Worm (Caenorhabditis elegans): ENCODE results near the gene F28A10.13.

F28A10.13 gene

ce11 chrII:868240-868864, 19.7 kb downstream of the F28A10.13 start, which contains the start of gene fbxc-51:
Gene fbxc-51 (plus strand): TSS chrII:868814.
- no peak for TF ChIP-seq nhr-12 (tag; optimal IDR thresholded peaks at IDR 0.05)
- TF ChIP-seq lin-11 (tag; optimal IDR thresholded peaks at IDR 0.05): no peak
- TF ChIP-seq lin-39 (tag; optimal IDR thresholded peaks at IDR 0.05): no peak
- no peak for TF ChIP-seq egl-27 (tag; optimal IDR thresholded peaks at IDR 0.05)
- no peak for TF ChIP-seq unc-62 (GFP tag; optimal IDR thresholded peaks at IDR 0.05)
- no peak for TF ChIP-seq ceh-82 (tag; optimal IDR thresholded peaks at IDR 0.05)
- TF ChIP-seq zag-1 (tag; optimal IDR thresholded peaks at IDR 0.05): no peak
- no peak for TF ChIP-seq nhr-6 (tag; optimal IDR thresholded peaks at IDR 0.05)
- no peak for TF ChIP-seq fos-1 (tag; optimal IDR thresholded peaks at IDR 0.05)
- no peak for TF ChIP-seq snpc-4 (tag; optimal IDR thresholded peaks at IDR 0.05)
- no peak for TF ChIP-seq nhr-11 (tag; optimal IDR thresholded peaks at IDR 0.05)
- no peak for TF ChIP-seq skn-1 (tag; optimal IDR thresholded peaks at IDR 0.05)
- TF ChIP-seq C34F6.9 (tag; optimal IDR thresholded peaks at IDR 0.05): no peak
- no peak for TF ChIP-seq nhr-25 (tag; optimal IDR thresholded peaks at IDR 0.05)
- TF ChIP-seq ama-1 (optimal IDR thresholded peaks at IDR 0.05): no peak
- TF ChIP-seq R02D3.7 (tag; optimal IDR thresholded peaks at IDR 0.05): no peak
- TF ChIP-seq ZK546.5 (tag; optimal IDR thresholded peaks at IDR 0.05): no peak
- TF ChIP-seq ceh-16 (tag; optimal IDR thresholded peaks at IDR 0.05): no peak
- no peak for TF ChIP-seq mbf-1 (tag; optimal IDR thresholded peaks at IDR 0.05)

- no peak for TF ChIP-seq ztf-11 (tag; optimal IDR thresholded peaks at IDR 0.05)
- TF ChIP-seq skn-1 (tag; optimal IDR thresholded peaks at IDR 0.05): no peak
- no peak for TF ChIP-seq egl-27 (tag; optimal IDR thresholded peaks at IDR 0.05)
- TF ChIP-seq aly-2 (tag; optimal IDR thresholded peaks at IDR 0.05): no peak
- no peak for TF ChIP-seq alr-1 (tag; optimal IDR thresholded peaks at IDR 0.05)
- no peak for TF ChIP-seq sem-4 (tag; optimal IDR thresholded peaks at IDR 0.05)
- TF ChIP-seq sma-3 (GFP tag; optimal IDR thresholded peaks at IDR 0.05): no peak
- no peak for TF ChIP-seq mab-5 (tag; optimal IDR thresholded peaks at IDR 0.05)
- no peak for TF ChIP-seq Y55F3AM.14 (GFP tag; optimal IDR thresholded peaks at IDR 0.05)
- TF ChIP-seq sma-9 (GFP tag; optimal IDR thresholded peaks at IDR 0.05): no peak
- no peak for TF ChIP-seq sma-9 (tag; optimal IDR thresholded peaks at IDR 0.05)
- no peak for TF ChIP-seq ama-1 (optimal IDR thresholded peaks at IDR 0.05)
- no peak for TF ChIP-seq lin-39 (tag; optimal IDR thresholded peaks at IDR 0.05)
- no peak for TF ChIP-seq fos-1 (tag; optimal IDR thresholded peaks at IDR 0.05)
- TF ChIP-seq gmeb-1 (tag; optimal IDR thresholded peaks at IDR 0.05): no peak
- no peak for TF ChIP-seq blmp-1 (tag; optimal IDR thresholded peaks at IDR 0.05; ENCODE audit: insufficient read depth)
- no peak for TF ChIP-seq nhr-129 (tag; optimal IDR thresholded peaks at IDR 0.05)
Measured at ce11 chrII:869316-869715, 20.7 kb downstream of the F28A10.13 start.

ce11 chrII:872993-873787, 24.6 kb downstream of the F28A10.13 start, which contains the start of gene alg-2:
Gene alg-2 (plus strand): TSS chrII:873212.
- no peak for TF ChIP-seq elt-1 (tag; optimal IDR thresholded peaks at IDR 0.05)
- no peak for TF ChIP-seq ama-1 (optimal IDR thresholded peaks at IDR 0.05)
- peak; percentile 31 for TF ChIP-seq gmeb-1 (tag; optimal IDR thresholded peaks at IDR 0.05)
- TF ChIP-seq egl-27 (tag; optimal IDR thresholded peaks at IDR 0.05): no peak
- TF ChIP-seq Y55F3AM.14 (GFP tag; optimal IDR thresholded peaks at IDR 0.05): no peak
- peak; percentile 36 for TF ChIP-seq mab-5 (tag; optimal IDR thresholded peaks at IDR 0.05)
- peak; percentile 15 for TF ChIP-seq sem-4 (tag; optimal IDR thresholded peaks at IDR 0.05)
- TF ChIP-seq unc-55 (GFP tag; optimal IDR thresholded peaks at IDR 0.05): peak; percentile 67
- TF ChIP-seq mdl-1 (tag; optimal IDR thresholded peaks at IDR 0.05): no peak
- no peak for TF ChIP-seq nhr-237 (tag; optimal IDR thresholded peaks at IDR 0.05)
- no peak for TF ChIP-seq nhr-11 (tag; optimal IDR thresholded peaks at IDR 0.05)
- TF ChIP-seq unc-62 (GFP tag; optimal IDR thresholded peaks at IDR 0.05): no peak
- TF ChIP-seq nhr-129 (tag; optimal IDR thresholded peaks at IDR 0.05): peak; percentile 23
- peak in 1 of 2 experiments; percentile 67 for TF ChIP-seq lsy-2 (tag; optimal IDR thresholded peaks at IDR 0.05)
- TF ChIP-seq sma-3 (GFP tag; optimal IDR thresholded peaks at IDR 0.05): no peak
- no peak for TF ChIP-seq unc-39 (tag; optimal IDR thresholded peaks at IDR 0.05)
- TF ChIP-seq ceh-82 (tag; optimal IDR thresholded peaks at IDR 0.05): no peak
- TF ChIP-seq snpc-4 (tag; optimal IDR thresholded peaks at IDR 0.05): no peak
- no peak for TF ChIP-seq ztf-1 (GFP tag; conservative IDR thresholded peaks at IDR 0.05)
- TF ChIP-seq lin-13 (GFP tag; optimal IDR thresholded peaks at IDR 0.05): peak; percentile 31
- no peak for TF ChIP-seq nhr-6 (tag; optimal IDR thresholded peaks at IDR 0.05)
- TF ChIP-seq peb-1 (tag; optimal IDR thresholded peaks at IDR 0.05): no peak
- no peak for TF ChIP-seq lin-11 (tag; optimal IDR thresholded peaks at IDR 0.05)
- TF ChIP-seq R02D3.7 (tag; optimal IDR thresholded peaks at IDR 0.05): no peak
- TF ChIP-seq ZK546.5 (tag; optimal IDR thresholded peaks at IDR 0.05): no peak
- no peak for TF ChIP-seq skn-1 (tag; optimal IDR thresholded peaks at IDR 0.05)
- no peak for TF ChIP-seq nhr-12 (tag; optimal IDR thresholded peaks at IDR 0.05)
- no peak for TF ChIP-seq aly-2 (tag; optimal IDR thresholded peaks at IDR 0.05)
- TF ChIP-seq nhr-77 (tag; optimal IDR thresholded peaks at IDR 0.05): no peak
- peak; percentile 31 for TF ChIP-seq zag-1 (tag; optimal IDR thresholded peaks at IDR 0.05)
- no peak for TF ChIP-seq mbf-1 (tag; optimal IDR thresholded peaks at IDR 0.05)
- peak; percentile 6 for TF ChIP-seq sma-9 (GFP tag; optimal IDR thresholded peaks at IDR 0.05)
- no peak for TF ChIP-seq sma-9 (tag; optimal IDR thresholded peaks at IDR 0.05)
- TF ChIP-seq ceh-16 (tag; optimal IDR thresholded peaks at IDR 0.05): no peak
- no peak for TF ChIP-seq nhr-21 (tag; optimal IDR thresholded peaks at IDR 0.05)
- no peak for TF ChIP-seq elt-3 (tag; optimal IDR thresholded peaks at IDR 0.05)
- no peak for TF ChIP-seq dmd-4 (tag; optimal IDR thresholded peaks at IDR 0.05)
- no peak for TF ChIP-seq lin-39 (tag; optimal IDR thresholded peaks at IDR 0.05)

Measured in whole organism, L2 larva.